Fruit fly (Drosophila melanogaster) whole organism, pupa: ENCODE measurements around the gene CenG1A.

Experiments
- CG10348 ChIP-seq: fragments of 200-800 bp; sonication (Bioruptor generic); IDR thresholded peaks from 2 replicates; pipeline ENCODE4 v1.3.6; 2022; ENCODE audit warnings: missing biosample characterization, missing genetic modification characterization
- CG12605 ChIP-seq: fragments of 200-800 bp; sonication (Bioruptor generic); IDR thresholded peaks from 2 replicates; pipeline ENCODE4 v1.3.6; 2022; ENCODE audit warnings: missing biosample characterization, missing genetic modification characterization
- CG14655 ChIP-seq: fragments of 200-800 bp; sonication (Bioruptor generic); optimal IDR thresholded peaks from 3 replicates; lab custom pipeline; 2017; ENCODE audit warnings: mild to moderate bottlenecking, missing biosample characterization, missing genetic modification reagents, missing genetic modification characterization
- CG15710 ChIP-seq: fragments of 200-800 bp; sonication (Bioruptor generic); optimal IDR thresholded peaks from 2 replicates; lab custom pipeline; 2018; ENCODE audit warnings: missing biosample characterization, mild to moderate bottlenecking, missing genetic modification characterization, moderate library complexity
- CG17806 ChIP-seq: fragments of 200-800 bp; sonication (Bioruptor generic); optimal IDR thresholded peaks from 2 replicates; lab custom pipeline; 2018; ENCODE audit warnings: missing biosample characterization, mild to moderate bottlenecking, missing genetic modification characterization, moderate library complexity
- CG32121 ChIP-seq: fragments of 200-800 bp; sonication (Bioruptor generic); IDR thresholded peaks from 2 replicates; pipeline ENCODE4 v1.3.6; 2022; ENCODE audit warnings: missing biosample characterization, missing genetic modification characterization
- CG34367 ChIP-seq: fragments of 200-800 bp; sonication (Bioruptor generic); optimal IDR thresholded peaks from 2 replicates; lab custom pipeline; 2018; ENCODE audit warnings: missing biosample characterization, mild to moderate bottlenecking, missing genetic modification characterization
- CG4496 ChIP-seq: fragments of 200-800 bp; sonication (Bioruptor generic); IDR thresholded peaks from 3 replicates; pipeline ENCODE4 v1.3.6; 2022; ENCODE audit warnings: missing biosample characterization, missing genetic modification characterization
- CG8159 ChIP-seq: fragments of 200-800 bp; sonication (Bioruptor generic); optimal IDR thresholded peaks from 3 replicates; lab custom pipeline; 2018; ENCODE audit warnings: missing biosample characterization, mild to moderate bottlenecking, missing genetic modification characterization, moderate library complexity
- CG8301 ChIP-seq: fragments of 200-800 bp; sonication (Bioruptor generic); optimal IDR thresholded peaks from 2 replicates; lab custom pipeline; 2018; ENCODE audit warnings: missing biosample characterization, mild to moderate bottlenecking, missing genetic modification characterization
- CG9948 ChIP-seq: fragments of 200-800 bp; sonication (Bioruptor generic); optimal IDR thresholded peaks from 2 replicates; lab custom pipeline; 2018; ENCODE audit warnings: missing biosample characterization, mild to moderate bottlenecking, missing genetic modification characterization, moderate library complexity
- Ets98B ChIP-seq: fragments of 200-800 bp; sonication (Bioruptor generic); IDR thresholded peaks from 2 replicates; pipeline ENCODE4 v1.3.6; 2022; ENCODE audit warnings: missing biosample characterization, missing genetic modification characterization
- fd96Ca ChIP-seq: fragments of 200-800 bp; sonication (Bioruptor generic); IDR thresholded peaks from 3 replicates; pipeline ENCODE4 v1.3.6; 2022; ENCODE audit warnings: missing biosample characterization, missing genetic modification characterization
- rn ChIP-seq: fragments of 200-800 bp; sonication (Bioruptor generic); IDR thresholded peaks from 2 replicates; pipeline ENCODE4 v1.3.6; 2022; ENCODE audit warnings: missing biosample characterization, missing genetic modification characterization

CenG1A gene

DNA sequence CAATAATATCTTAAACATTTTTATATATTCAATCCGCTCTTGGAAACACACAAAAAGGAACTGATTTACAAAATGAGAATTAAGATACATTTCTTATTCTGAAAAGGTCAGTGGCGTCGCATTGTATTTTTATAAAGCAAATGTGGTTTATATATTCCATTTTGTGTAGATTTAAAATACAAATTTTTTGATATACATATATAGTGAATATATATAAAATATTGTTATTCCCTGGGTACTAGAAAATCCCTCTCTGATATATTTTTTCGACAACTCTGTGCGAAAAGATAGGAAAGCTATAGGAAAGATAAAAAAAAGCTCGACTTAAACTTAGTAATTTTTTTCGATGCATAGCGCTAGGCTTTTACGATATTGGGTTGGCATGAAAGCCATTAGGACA is 96.0 kb downstream of the CenG1A start, which contains the start of gene CG42711:
TSS of gene CG42711 (minus strand) at position 45 of the 400 bp plus-strand sequence.
- no peak for TF ChIP-seq fd96Ca (GFP tag; lab: Robert Waterston, UW)
- TF ChIP-seq CG34367, result no peak
- TF ChIP-seq CG8159 (tag; lab: Kevin White, UChicago), result peak; percentile 52
- no peak for TF ChIP-seq CG15710 (tag; lab: Kevin White, UChicago)
- TF ChIP-seq CG14655 (GFP tag; lab: Kevin White, UChicago), result no peak
- peak; percentile 71 for TF ChIP-seq CG32121 (GFP tag; lab: Robert Waterston, UW)
- no peak for TF ChIP-seq rn (GFP tag; lab: Robert Waterston, UW)
- peak; percentile 63; the same call in 2 of the 3 replicates for TF ChIP-seq CG4496 (GFP tag; lab: Robert Waterston, UW)
- TF ChIP-seq Ets98B (GFP tag; lab: Robert Waterston, UW), result peak; percentile 75; the same call in 1 of the 2 replicates
- TF ChIP-seq CG10348, result no peak
- TF ChIP-seq CG12605 (GFP tag; lab: Robert Waterston, UW), result peak; percentile 45; the same call in 1 of the 2 replicates

DNA sequence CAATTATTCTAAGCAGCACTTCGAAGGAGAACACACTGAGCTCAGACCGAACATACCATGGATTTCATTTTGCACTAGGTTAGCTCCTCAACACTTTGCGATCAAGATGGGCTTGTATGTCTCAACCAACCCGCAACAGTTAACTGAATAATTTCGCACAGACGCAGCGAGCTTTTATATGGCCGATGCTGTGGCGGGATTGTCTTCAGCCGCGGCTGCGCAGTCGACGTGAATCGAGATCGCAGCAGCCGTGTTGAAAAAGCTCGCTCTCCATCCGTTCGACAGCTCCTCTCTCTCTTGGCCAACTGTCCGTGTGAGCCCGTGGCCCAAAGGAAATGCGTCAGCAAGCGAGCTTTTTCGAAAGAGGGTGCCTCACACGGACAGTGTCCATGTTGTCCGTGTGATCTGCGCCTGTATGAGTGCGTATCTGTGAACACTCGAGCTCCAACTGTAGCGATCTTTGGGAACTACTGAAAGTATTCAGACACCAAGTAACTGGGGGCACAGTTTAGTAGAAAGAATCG is 99.2 kb downstream of the CenG1A start, which contains the start of gene Vajk2:
TSS of gene Vajk2 (minus strand) at position 151 of the 524 bp plus-strand sequence.
- TF ChIP-seq fd96Ca (GFP tag; lab: Robert Waterston, UW) (no peak), Ets98B (GFP tag; lab: Robert Waterston, UW) (peak; percentile 6; the same call in 1 of the 2 replicates), CG9948 (tag; lab: Kevin White, UChicago) (no peak), CG17806 (no peak), CG4496 (GFP tag; lab: Robert Waterston, UW) (peak; percentile 84)

DNA sequence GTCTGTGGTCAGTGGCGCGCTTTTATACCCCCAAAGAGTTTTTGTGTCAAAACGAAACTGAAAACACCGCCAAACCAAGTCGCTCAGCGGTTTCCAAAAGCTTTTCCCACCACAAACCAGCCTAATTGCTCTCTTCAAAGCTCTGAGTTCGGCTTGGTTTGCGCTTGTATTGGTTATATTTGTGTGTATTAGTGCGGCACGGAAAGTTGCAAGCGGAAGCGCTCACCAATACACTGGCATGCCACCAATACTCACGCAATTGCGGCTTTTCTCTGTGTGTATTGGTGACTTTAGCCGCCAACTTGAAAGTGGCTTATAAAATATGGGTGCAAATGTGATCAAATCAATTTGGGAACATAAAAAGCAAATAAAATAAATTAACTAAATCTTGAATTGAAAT is 112.1 kb downstream of the CenG1A start, which contains the start of gene Vajk3:
TSS of gene Vajk3 (minus strand) at position 1 of the 400 bp plus-strand sequence.
- TF ChIP-seq CG4496 (GFP tag; lab: Robert Waterston, UW), result peak; percentile 75
- no peak for TF ChIP-seq CG8301 (tag; lab: Kevin White, UChicago)
- TF ChIP-seq, all 21 proteins: peak for 1
